Worm (Caenorhabditis elegans): ENCODE results near the gene C31B8.9.

DNA sequence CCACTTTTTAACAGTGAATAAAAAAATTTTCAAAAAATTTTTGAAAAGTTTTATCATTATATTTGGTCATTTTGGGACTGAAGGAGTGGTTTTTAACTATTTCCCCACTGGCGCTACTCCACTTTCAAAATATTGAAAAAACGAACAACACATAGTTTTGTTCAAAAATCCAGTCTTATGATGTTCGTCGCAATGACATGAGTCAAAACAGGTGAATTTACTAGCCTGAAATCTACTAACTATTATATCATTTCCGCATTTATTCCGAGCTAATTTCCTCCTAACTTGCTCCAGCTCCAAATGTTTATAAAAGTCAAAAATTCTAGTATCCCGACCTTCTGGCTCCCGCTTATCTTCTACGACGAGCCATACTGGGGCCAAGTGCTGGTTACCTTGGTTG, 28.4 kb downstream of the C31B8.9 start, which contains the start of gene sre-24:
- no peak for TF ChIP-seq nhr-76 (tag; optimal IDR thresholded peaks at IDR 0.05)
- TF ChIP-seq ama-1 (optimal IDR thresholded peaks at IDR 0.05) = no peak
- no peak for TF ChIP-seq nhr-28 (tag; optimal IDR thresholded peaks at IDR 0.05)
- no peak for TF ChIP-seq zag-1 (tag; optimal IDR thresholded peaks at IDR 0.05)
- TF ChIP-seq ceh-82 (tag; optimal IDR thresholded peaks at IDR 0.05) = no peak
- no peak for TF ChIP-seq pqm-1 (tag; optimal IDR thresholded peaks at IDR 0.05)
- TF ChIP-seq eor-1 (tag; optimal IDR thresholded peaks at IDR 0.05) = no peak
- TF ChIP-seq ZK546.5 (tag; optimal IDR thresholded peaks at IDR 0.05) = no peak
- no peak for TF ChIP-seq unc-39 (tag; optimal IDR thresholded peaks at IDR 0.05)
- TF ChIP-seq aly-2 (tag; optimal IDR thresholded peaks at IDR 0.05) = no peak
- TF ChIP-seq lin-39 (tag; optimal IDR thresholded peaks at IDR 0.05) = no peak

Measured in whole organism, L3 larva.